Fruit fly (Drosophila melanogaster) whole organism, wandering third instar larva: ENCODE results near the gene psidin.

ENCODE experiments used
- CG9705 ChIP-seq: fragments of 200-800 bp; sonication (Bioruptor generic); optimal IDR thresholded peaks from 2 replicates; lab custom pipeline; 2018; ENCODE audit warnings: missing biosample characterization, mild to moderate bottlenecking, missing genetic modification characterization
- CrebA ChIP-seq: fragments of 200-800 bp; sonication (Bioruptor generic); optimal IDR thresholded peaks from 2 replicates; lab custom pipeline; 2016; ENCODE audit warnings: missing biosample characterization, mild to moderate bottlenecking, missing genetic modification characterization, borderline replicate concordance
- Dfd ChIP-seq: fragments of >200 bp; optimal IDR thresholded peaks from 2 replicates; lab custom pipeline; 2017; ENCODE audit warnings: missing biosample characterization, missing genetic modification characterization
- Dif ChIP-seq: fragments of 200-275, 200-300 bp; sonication (Bioruptor generic); optimal IDR thresholded peaks from 2 replicates; lab custom pipeline; 2018; ENCODE audit warnings: missing biosample characterization, missing genetic modification characterization; ENCODE audit not compliant: partially characterized antibody
- GATAd ChIP-seq: sonication (Bioruptor generic); optimal IDR thresholded peaks from 2 replicates; lab custom pipeline; 2016; ENCODE audit warnings: missing biosample characterization, missing genetic modification characterization
- HLH106 ChIP-seq: fragments of 200-800 bp; optimal IDR thresholded peaks from 3 replicates; lab custom pipeline; 2019; ENCODE audit warnings: missing biosample characterization, mild to moderate bottlenecking, missing genetic modification characterization, moderate library complexity
- Hnf4 ChIP-seq: fragments of 200-800 bp; sonication (Bioruptor generic); optimal IDR thresholded peaks from 2 replicates; lab custom pipeline; 2016; ENCODE audit warnings: missing biosample characterization, mild to moderate bottlenecking, missing genetic modification characterization
- Hr78 ChIP-seq: fragments of >200 bp; optimal IDR thresholded peaks from 2 replicates; lab custom pipeline; 2017; ENCODE audit warnings: missing biosample characterization, missing genetic modification characterization
- Hr83 ChIP-seq: fragments of 200-300 bp; sonication (Bioruptor generic); optimal IDR thresholded peaks from 2 replicates; lab custom pipeline; 2016; ENCODE audit warnings: missing biosample characterization, mild to moderate bottlenecking, missing genetic modification characterization, moderate library complexity; ENCODE audit not compliant: poor library complexity, severe bottlenecking
- Mio ChIP-seq: sonication (Bioruptor generic); optimal IDR thresholded peaks from 2 replicates; lab custom pipeline; 2016; ENCODE audit warnings: missing biosample characterization, missing genetic modification characterization
- N ChIP-seq: fragments of >200 bp; optimal IDR thresholded peaks from 2 replicates; lab custom pipeline; 2018; ENCODE audit warnings: missing biosample characterization, missing external identifiers, missing genetic modification characterization
- OdsH ChIP-seq: fragments of 200-800 bp; sonication (Bioruptor generic); optimal IDR thresholded peaks from 2 replicates; lab custom pipeline; 2016; ENCODE audit warnings: missing biosample characterization, mild to moderate bottlenecking, missing genetic modification characterization
- Rel ChIP-seq, 2 experiments: fragments of 200-800 bp; sonication (Bioruptor generic) in 1 of 2; optimal IDR thresholded peaks; 2 replicates in 1 of 2; 3 replicates in 1 of 2; lab custom pipeline; 2016 to 2019; ENCODE audit warnings: mild to moderate bottlenecking in 2 of 2, missing biosample characterization in 2 of 2, missing genetic modification characterization in 2 of 2, moderate library complexity in 1 of 2
- Sp1 ChIP-seq: fragments of 200-800 bp; sonication (Bioruptor generic); optimal IDR thresholded peaks from 3 replicates; lab custom pipeline; 2019; ENCODE audit warnings: missing biosample characterization, mild to moderate bottlenecking, missing genetic modification characterization, moderate library complexity
- br ChIP-seq: fragments of 200-800 bp; sonication (Bioruptor generic); optimal IDR thresholded peaks from 2 replicates; lab custom pipeline; 2016; ENCODE audit warnings: missing biosample characterization, missing genetic modification characterization
- brk ChIP-seq: fragments of 200-800 bp; sonication (Bioruptor generic); optimal IDR thresholded peaks from 2 replicates; lab custom pipeline; 2016; ENCODE audit warnings: missing biosample characterization, mild to moderate bottlenecking, missing genetic modification characterization
- dl ChIP-seq, 2 experiments: fragments of 175-275, 200-275 bp in 1 of 2; fragments of 200-275 bp in 1 of 2; sonication (Bioruptor generic); optimal IDR thresholded peaks; lab custom pipeline; 2018; ENCODE audit warnings: mild to moderate bottlenecking in 2 of 2, missing biosample characterization in 2 of 2, missing genetic modification characterization in 2 of 2, moderate library complexity in 2 of 2; ENCODE audit not compliant: partially characterized antibody in 2 of 2, insufficient read depth in 1 of 2
- dmrt93B ChIP-seq: fragments of 200-800 bp; sonication (Bioruptor generic); optimal IDR thresholded peaks from 2 replicates; lab custom pipeline; 2018; ENCODE audit warnings: missing biosample characterization, mild to moderate bottlenecking, missing genetic modification characterization
- dsf ChIP-seq: sonication (Bioruptor generic); optimal IDR thresholded peaks from 2 replicates; lab custom pipeline; 2016; ENCODE audit warnings: missing biosample characterization, missing genetic modification characterization, borderline replicate concordance
- ey ChIP-seq: fragments of 200-800 bp; sonication (Bioruptor generic); optimal IDR thresholded peaks from 2 replicates; lab custom pipeline; 2016; ENCODE audit warnings: missing biosample characterization, missing genetic modification characterization
- foxo ChIP-seq, 2 experiments: fragments of 200-800 bp; sonication (Bioruptor generic); optimal IDR thresholded peaks; 2 replicates in 1 of 2; 3 replicates in 1 of 2; lab custom pipeline; 2016 to 2017; ENCODE audit warnings: missing biosample characterization in 2 of 2, missing genetic modification characterization in 2 of 2
- fru ChIP-seq: fragments of 200-800 bp; sonication (Bioruptor generic); optimal IDR thresholded peaks from 3 replicates; lab custom pipeline; 2016; ENCODE audit warnings: missing biosample characterization, mild to moderate bottlenecking, missing genetic modification characterization
- h ChIP-seq: fragments of 200-800 bp; sonication (Bioruptor generic); optimal IDR thresholded peaks from 3 replicates; lab custom pipeline; 2016; ENCODE audit warnings: missing biosample characterization, mild to moderate bottlenecking, missing genetic modification characterization
- jim ChIP-seq: fragments of 175-275, 200-325 bp; sonication (Bioruptor generic); optimal IDR thresholded peaks from 2 replicates; lab custom pipeline; 2016; ENCODE audit warnings: missing biosample characterization, mild to moderate bottlenecking, missing genetic modification characterization
- lola ChIP-seq: fragments of >200 bp; optimal IDR thresholded peaks from 2 replicates; lab custom pipeline; 2017; ENCODE audit warnings: missing biosample characterization, missing genetic modification characterization
- psq ChIP-seq: fragments of 200-800 bp; sonication (Bioruptor generic); optimal IDR thresholded peaks from 3 replicates; lab custom pipeline; 2017; ENCODE audit warnings: missing biosample characterization, mild to moderate bottlenecking, missing genetic modification characterization, moderate library complexity
- rgr ChIP-seq: fragments of 200-800 bp; sonication (Bioruptor generic); optimal IDR thresholded peaks from 3 replicates; lab custom pipeline; 2016; ENCODE audit warnings: missing biosample characterization, mild to moderate bottlenecking, missing genetic modification characterization
- sv ChIP-seq: fragments of 200-800 bp; sonication (Bioruptor generic); optimal IDR thresholded peaks from 3 replicates; lab custom pipeline; 2016; ENCODE audit warnings: missing biosample characterization, missing genetic modification characterization
- tai ChIP-seq: sonication (Bioruptor generic); optimal IDR thresholded peaks from 2 replicates; lab custom pipeline; 2016; ENCODE audit warnings: missing biosample characterization, missing genetic modification characterization
- woc ChIP-seq: sonication (Bioruptor generic); optimal IDR thresholded peaks from 2 replicates; lab custom pipeline; 2016; ENCODE audit warnings: missing biosample characterization, mild to moderate bottlenecking, missing genetic modification characterization

psidin gene

dm6 chr3R:19985376-19985775 lies 36.1 kb upstream of the psidin start:
- TF ChIP-seq Hnf4 (GFP tag; lab: Kevin White, UChicago) (no peak), psq (GFP tag; lab: Kevin White, UChicago) (no peak)

- TF ChIP-seq rgr (GFP tag; lab: Kevin White, UChicago) (no peak), Rel (GFP tag; optimal IDR thresholded peaks at IDR 0.05; lab: Kevin White, UChicago) (no peak), Rel (tag; optimal IDR thresholded peaks at IDR 0.05; lab: Kevin White, UChicago) (no peak), psq (GFP tag; lab: Kevin White, UChicago) (no peak), foxo (GFP tag; optimal IDR thresholded peaks at IDR 0.05; lab: Kevin White, UChicago) (no peak), jim (GFP tag; lab: Kevin White, UChicago) (no peak), lola (GFP tag; lab: Kevin White, UChicago) (no peak), fru (GFP tag; lab: Kevin White, UChicago) (no peak), sv (GFP tag; lab: Kevin White, UChicago) (no peak), Dfd (GFP tag; lab: Kevin White, UChicago) (no peak), Hr83 (GFP tag; lab: Kevin White, UChicago) (no peak)
These were observed 26.1 kb upstream of the psidin start for dm6 chr3R:19995408-19995807.

- TF ChIP-seq CrebA (GFP tag; lab: Kevin White, UChicago), result no peak
- TF ChIP-seq N (GFP tag; lab: Kevin White, UChicago), result no peak
- no peak for TF ChIP-seq HLH106
- TF ChIP-seq Hr78 (GFP tag; lab: Kevin White, UChicago), result no peak
- TF ChIP-seq dsf (GFP tag; lab: Kevin White, UChicago), result no peak
- TF ChIP-seq dl (GFP tag; optimal IDR thresholded peaks at IDR 0.05; lab: Kevin White, UChicago; ENCODE audit: insufficient read depth in 1 of 2, partially characterized antibody in 2 of 2), result no peak
- TF ChIP-seq Hr83 (GFP tag; lab: Kevin White, UChicago), result no peak
- no peak for TF ChIP-seq psq (GFP tag; lab: Kevin White, UChicago)
- no peak for TF ChIP-seq ey (GFP tag; lab: Kevin White, UChicago)
- no peak for TF ChIP-seq Dif (GFP tag; lab: Kevin White, UChicago)
These were observed 25.1 kb upstream of the psidin start for dm6 chr3R:19996433-19996832.

dm6 chr3R:19997526-19998070 lies 23.9 kb upstream of the psidin start:
- TF ChIP-seq N (GFP tag; lab: Kevin White, UChicago), result no peak
- TF ChIP-seq sv (GFP tag; lab: Kevin White, UChicago), result no peak

dm6 chr3R:19998418-19998817 lies 23.1 kb upstream of the psidin start:
- TF ChIP-seq Mio (GFP tag; lab: Kevin White, UChicago) (no peak), N (GFP tag; lab: Kevin White, UChicago) (no peak), rgr (GFP tag; lab: Kevin White, UChicago) (peak; percentile 68), dmrt93B (GFP tag; lab: Kevin White, UChicago) (peak; percentile 20), ey (GFP tag; lab: Kevin White, UChicago) (peak; percentile 73), jim (GFP tag; lab: Kevin White, UChicago) (no peak), tai (GFP tag; lab: Kevin White, UChicago) (peak; percentile 6), woc (peak; percentile 42), Hnf4 (GFP tag; lab: Kevin White, UChicago) (peak; percentile 62), CG9705 (GFP tag; lab: Kevin White, UChicago) (no peak), Sp1 (peak; percentile 44), foxo (GFP tag; optimal IDR thresholded peaks at IDR 0.05; lab: Kevin White, UChicago) (peak in 1 of 2 experiments; percentile 66), sv (GFP tag; lab: Kevin White, UChicago) (peak; percentile 18), br (GFP tag; lab: Kevin White, UChicago) (peak; percentile 59), Hr78 (GFP tag; lab: Kevin White, UChicago) (no peak), GATAd (GFP tag; lab: Kevin White, UChicago) (no peak), OdsH (GFP tag; lab: Kevin White, UChicago) (peak; percentile 46), psq (GFP tag; lab: Kevin White, UChicago) (peak; percentile 45), brk (GFP tag; lab: Kevin White, UChicago) (peak; percentile 6), fru (GFP tag; lab: Kevin White, UChicago) (peak; percentile 58), h (GFP tag; lab: Kevin White, UChicago) (peak; percentile 72), HLH106 (peak; percentile 55)
